Worm (Caenorhabditis elegans) whole organism, L4 larva: ENCODE results near the gene madf-5.

Experiments
- F49E8.2 ChIP-seq: sonication (generic microtip); optimal IDR thresholded peaks from 2 replicates; lab custom pipeline; 2016; ENCODE audit warnings: missing compliant biosample characterization, mild to moderate bottlenecking, missing genetic modification characterization, borderline replicate concordance
- R02D3.7 ChIP-seq: fragments of 150-350 bp; sonication (generic microtip); optimal IDR thresholded peaks from 3 replicates; lab custom pipeline; 2014; ENCODE audit warnings: missing biosample characterization, missing genetic modification characterization
- T26A8.4 ChIP-seq: fragments of 200-800 bp; sonication (Bioruptor generic); IDR thresholded peaks from 2 replicates; pipeline ENCODE4 v1.3.6; 2022; ENCODE audit warnings: missing genetic modification characterization, missing compliant biosample characterization
- Y105C5A.15 ChIP-seq: fragments of 200-800 bp; sonication (Bioruptor generic); IDR thresholded peaks from 2 replicates; pipeline ENCODE4 v1.3.6; 2022; ENCODE audit warnings: missing genetic modification characterization, missing compliant biosample characterization
- Y75B8A.6 ChIP-seq: fragments of 200-800 bp; sonication (Bioruptor generic); IDR thresholded peaks from 2 replicates; pipeline ENCODE4 v1.3.6; 2022; ENCODE audit warnings: missing genetic modification reagents, missing genetic modification characterization, missing compliant biosample characterization
- arid-1 ChIP-seq: fragments of 200-800 bp; sonication (Bioruptor generic); conservative IDR thresholded peaks from 2 replicates; pipeline ENCODE4 v1.3.6; 2022; ENCODE audit warnings: missing genetic modification reagents, missing genetic modification characterization, missing compliant biosample characterization
- attf-4 ChIP-seq: sonication (generic microtip); optimal IDR thresholded peaks from 3 replicates; lab custom pipeline; 2017; ENCODE audit warnings: missing biosample characterization, missing genetic modification characterization
- ceh-28 ChIP-seq: fragments of 150-350 bp; optimal IDR thresholded peaks from 2 replicates; lab custom pipeline; 2014; ENCODE audit warnings: missing biosample characterization, missing genetic modification reagents, missing genetic modification characterization
- ceh-32 ChIP-seq: sonication (generic microtip); optimal IDR thresholded peaks from 2 replicates; lab custom pipeline; 2016; ENCODE audit warnings: mild to moderate bottlenecking, missing genetic modification characterization, missing compliant biosample characterization; ENCODE audit not compliant: poor library complexity
- ceh-62 ChIP-seq: sonication (generic microtip); optimal IDR thresholded peaks from 2 replicates; lab custom pipeline; 2017; ENCODE audit warnings: missing biosample characterization, missing genetic modification characterization
- cey-2 ChIP-seq: sonication (generic microtip); optimal IDR thresholded peaks from 3 replicates; lab custom pipeline; 2017; ENCODE audit warnings: missing genetic modification characterization, mild to moderate bottlenecking, missing compliant biosample characterization, antibody characterized with exemption, borderline replicate concordance; ENCODE audit not compliant: insufficient read depth
- daf-12 ChIP-seq: fragments of 150-350 bp; optimal IDR thresholded peaks from 2 replicates; lab custom pipeline; 2014; ENCODE audit warnings: missing biosample characterization, missing genetic modification reagents, missing genetic modification characterization
- dmd-6 ChIP-seq: fragments of 200-800 bp; sonication (Bioruptor generic); IDR thresholded peaks from 2 replicates; pipeline ENCODE4 v1.3.6; 2022; ENCODE audit warnings: missing genetic modification reagents, missing genetic modification characterization, missing compliant biosample characterization
- egl-27 ChIP-seq: sonication (generic microtip); optimal IDR thresholded peaks from 3 replicates; lab custom pipeline; 2017; ENCODE audit warnings: missing biosample characterization, missing genetic modification reagents, missing genetic modification characterization
- egl-43 ChIP-seq: fragments of 200-800 bp; sonication (Bioruptor generic); IDR thresholded peaks from 2 replicates; pipeline ENCODE4 v1.3.6; 2022; ENCODE audit warnings: missing genetic modification reagents, missing genetic modification characterization, missing compliant biosample characterization
- hlh-11 ChIP-seq: fragments of 200-800 bp; sonication (Bioruptor generic); optimal IDR thresholded peaks from 2 replicates; lab custom pipeline; 2018; ENCODE audit warnings: mild to moderate bottlenecking, missing genetic modification characterization, missing compliant biosample characterization
- hlh-30 ChIP-seq: sonication (generic microtip); optimal IDR thresholded peaks from 2 replicates; lab custom pipeline; 2017; ENCODE audit warnings: antibody characterized with exemption, mild to moderate bottlenecking, missing genetic modification characterization, missing compliant biosample characterization; ENCODE audit not compliant: insufficient read depth
- hmg-1.1 ChIP-seq: fragments of 200-800 bp; sonication (Bioruptor generic); IDR thresholded peaks from 2 replicates; pipeline ENCODE4 v1.3.6; 2022; ENCODE audit warnings: missing genetic modification reagents, missing genetic modification characterization, missing compliant biosample characterization
- jun-1 ChIP-seq: fragments of 150-350 bp; optimal IDR thresholded peaks from 2 replicates; lab custom pipeline; 2014; ENCODE audit warnings: missing biosample characterization, missing genetic modification reagents, missing genetic modification characterization
- lim-7 ChIP-seq: fragments of 200-800 bp; sonication (Bioruptor generic); IDR thresholded peaks from 2 replicates; pipeline ENCODE4 v1.3.6; 2022; ENCODE audit warnings: missing genetic modification characterization, missing compliant biosample characterization
- lin-1 ChIP-seq: fragments of 200-800 bp; sonication (Bioruptor generic); IDR thresholded peaks from 2 replicates; pipeline ENCODE4 v1.3.6; 2022; ENCODE audit warnings: missing genetic modification reagents, missing genetic modification characterization, missing compliant biosample characterization
- lin-38 ChIP-seq: fragments of 200-800 bp; sonication (Bioruptor generic); IDR thresholded peaks from 2 replicates; pipeline ENCODE4 v1.3.6; 2022; ENCODE audit warnings: missing genetic modification reagents, missing genetic modification characterization, missing compliant biosample characterization
- lir-3 ChIP-seq: sonication (generic microtip); optimal IDR thresholded peaks from 2 replicates; lab custom pipeline; 2016; ENCODE audit warnings: mild to moderate bottlenecking, missing genetic modification characterization, missing compliant biosample characterization
- lsy-2 ChIP-seq, 2 experiments: fragments of 150-350 bp in 1 of 2; sonication (generic microtip) in 1 of 2; optimal IDR thresholded peaks; 2 replicates each; lab custom pipeline; 2014 to 2017; ENCODE audit warnings: missing biosample characterization in 2 of 2, missing genetic modification characterization in 2 of 2
- mdl-1 ChIP-seq, 2 experiments: fragments of 150-350 bp in 1 of 2; sonication (generic microtip) in 1 of 2; optimal IDR thresholded peaks; 2 replicates each; lab custom pipeline; 2014 to 2017; ENCODE audit warnings: missing biosample characterization in 2 of 2, missing genetic modification characterization in 2 of 2
- mdt-29 ChIP-seq: fragments of 200-800 bp; sonication (Bioruptor generic); IDR thresholded peaks from 2 replicates; pipeline ENCODE4 v1.3.6; 2022; ENCODE audit warnings: missing genetic modification reagents, missing genetic modification characterization, missing compliant biosample characterization
- mep-1 ChIP-seq: fragments of 150-350 bp; sonication (generic microtip); optimal IDR thresholded peaks from 3 replicates; lab custom pipeline; 2014; ENCODE audit warnings: missing biosample characterization, missing genetic modification characterization
- mxl-2 ChIP-seq: fragments of 200-800 bp; sonication (Bioruptor generic); conservative IDR thresholded peaks from 2 replicates; pipeline ENCODE4 v1.3.6; 2022; ENCODE audit warnings: missing genetic modification reagents, missing genetic modification characterization, missing compliant biosample characterization
- mxl-3 ChIP-seq: fragments of 200-800 bp; sonication (Bioruptor generic); optimal IDR thresholded peaks from 2 replicates; lab custom pipeline; 2018; ENCODE audit warnings: mild to moderate bottlenecking, missing genetic modification characterization, missing compliant biosample characterization
- nhr-102 ChIP-seq: sonication (generic microtip); optimal IDR thresholded peaks from 2 replicates; lab custom pipeline; 2016; ENCODE audit warnings: mild to moderate bottlenecking, missing genetic modification characterization, moderate library complexity, missing compliant biosample characterization
- nhr-237 ChIP-seq: sonication (generic microtip); optimal IDR thresholded peaks from 2 replicates; lab custom pipeline; 2017; ENCODE audit warnings: missing biosample characterization, missing genetic modification characterization
- nhr-28 ChIP-seq: fragments of 150-350 bp; optimal IDR thresholded peaks from 2 replicates; lab custom pipeline; 2014; ENCODE audit warnings: missing biosample characterization, missing genetic modification characterization
- nhr-77 ChIP-seq: fragments of 150-350 bp; optimal IDR thresholded peaks from 2 replicates; lab custom pipeline; 2014; ENCODE audit warnings: missing biosample characterization, missing genetic modification characterization
- pqm-1 ChIP-seq: sonication (generic microtip); optimal IDR thresholded peaks from 2 replicates; lab custom pipeline; 2017; ENCODE audit warnings: missing biosample characterization, missing genetic modification characterization
- rbr-2 ChIP-seq: sonication (generic microtip); optimal IDR thresholded peaks from 2 replicates; lab custom pipeline; 2016; ENCODE audit warnings: missing genotype, missing genetic modification characterization, missing compliant biosample characterization
- saeg-2 ChIP-seq: fragments of 200-800 bp; sonication (Bioruptor generic); IDR thresholded peaks from 2 replicates; pipeline ENCODE4 v1.3.6; 2022; ENCODE audit warnings: missing genetic modification reagents, missing genetic modification characterization, missing compliant biosample characterization
- sdz-12 ChIP-seq: fragments of 200-800 bp; sonication (Bioruptor generic); optimal IDR thresholded peaks from 2 replicates; lab custom pipeline; 2018; ENCODE audit warnings: mild to moderate bottlenecking, missing genetic modification characterization, missing compliant biosample characterization
- snpc-1.2 ChIP-seq: fragments of 200-800 bp; sonication (Bioruptor generic); IDR thresholded peaks from 2 replicates; pipeline ENCODE4 v1.3.6; 2022; ENCODE audit warnings: missing genetic modification reagents, missing genetic modification characterization, missing compliant biosample characterization
- snpc-4 ChIP-seq: fragments of 150-350 bp; optimal IDR thresholded peaks from 2 replicates; lab custom pipeline; 2014; ENCODE audit warnings: missing biosample characterization, missing genetic modification characterization
- unc-39 ChIP-seq: sonication (generic microtip); optimal IDR thresholded peaks from 2 replicates; lab custom pipeline; 2017; ENCODE audit warnings: missing biosample characterization, missing genetic modification characterization
- unc-62 ChIP-seq, 3 experiments: fragments of 150-350 bp in 1 of 3; sonication (generic microtip); optimal IDR thresholded peaks in 2 of 3; peaks in 1 of 3; 1 replicate in 1 of 3; 2 replicates in 2 of 3; lab custom pipeline; 2014 to 2017; ENCODE audit warnings: missing biosample characterization in 3 of 3, missing genetic modification characterization in 3 of 3, missing genetic modification reagents in 3 of 3, missing genotype in 1 of 3
- zag-1 ChIP-seq: fragments of 150-350 bp; optimal IDR thresholded peaks from 2 replicates; lab custom pipeline; 2014; ENCODE audit warnings: missing biosample characterization, missing genetic modification characterization
- ztf-7 ChIP-seq: fragments of 150-350 bp; optimal IDR thresholded peaks from 2 replicates; lab custom pipeline; 2014; ENCODE audit warnings: missing biosample characterization, missing genetic modification characterization

Gene madf-5

ce11 chrII:14599933-14600630, 26.7 kb downstream of the madf-5 start (continued):
- TF ChIP-seq unc-39, result no peak
- no peak for TF ChIP-seq lim-7 (GFP tag; lab: Robert Waterston, UW)
- TF ChIP-seq unc-62 (GFP tag; optimal IDR thresholded peaks at IDR 0.05 in 1 of 2; lab: Kevin White, UChicago), result no peak
- no peak for TF ChIP-seq unc-62 (tag; optimal IDR thresholded peaks at IDR 0.05; lab: Kevin White, UChicago)
- peak; percentile 28 for TF ChIP-seq mxl-3 (GFP tag; lab: Kevin White, UChicago)
- TF ChIP-seq mep-1, result peak; percentile 14
- TF ChIP-seq lir-3 (tag; lab: Kevin White, UChicago), result no peak
- TF ChIP-seq lin-38, result no peak
- no peak for TF ChIP-seq egl-27 (tag; lab: Kevin White, UChicago)
- TF ChIP-seq lsy-2 (tag; optimal IDR thresholded peaks at IDR 0.05; lab: Kevin White, UChicago), result peak in 1 of 2 experiments; percentile 33
- TF ChIP-seq pqm-1 (tag; lab: Kevin White, UChicago), result peak; percentile 61
- peak; percentile 85 for TF ChIP-seq nhr-28 (tag; lab: Kevin White, UChicago)
- no peak for TF ChIP-seq Y75B8A.6
- no peak for TF ChIP-seq F49E8.2 (tag; lab: Kevin White, UChicago)
- TF ChIP-seq nhr-77 (tag; lab: Kevin White, UChicago), result peak; percentile 87
- TF ChIP-seq mdt-29 (GFP tag; lab: Robert Waterston, UW), result no peak
- no peak for TF ChIP-seq sdz-12 (GFP tag; lab: Kevin White, UChicago)
- no peak for TF ChIP-seq ceh-62 (tag; lab: Kevin White, UChicago)
- no peak for TF ChIP-seq Y105C5A.15 (GFP tag; lab: Robert Waterston, UW)
- no peak for TF ChIP-seq ceh-32 (tag; lab: Kevin White, UChicago)
- no peak for TF ChIP-seq mxl-2 (GFP tag; lab: Robert Waterston, UW)
- no peak for TF ChIP-seq hmg-1.1 (GFP tag; lab: Robert Waterston, UW)
- no peak for TF ChIP-seq cey-2 (tag; lab: Kevin White, UChicago)
- peak; percentile 32 for TF ChIP-seq hlh-30 (tag; lab: Kevin White, UChicago)
- TF ChIP-seq R02D3.7 (tag; lab: Kevin White, UChicago), result no peak
- no peak for TF ChIP-seq rbr-2 (tag; lab: Kevin White, UChicago)
- TF ChIP-seq hlh-11 (tag; lab: Kevin White, UChicago), result peak; percentile 34
- TF ChIP-seq daf-12, result no peak
- TF ChIP-seq nhr-237 (tag; lab: Kevin White, UChicago), result no peak
- peak; percentile 40 for TF ChIP-seq dmd-6 (GFP tag; lab: Robert Waterston, UW)
- no peak for TF ChIP-seq zag-1
- TF ChIP-seq saeg-2 (GFP tag; lab: Robert Waterston, UW), result 0 out of 2 replicates have a peak, but pooled peaks have one; percentile 57
- 0 out of 2 replicates have a peak, but pooled peaks have one; percentile 22 for TF ChIP-seq lin-1 (GFP tag; lab: Robert Waterston, UW)
- TF ChIP-seq T26A8.4 (GFP tag; lab: Robert Waterston, UW), result no peak
- no peak for TF ChIP-seq snpc-4 (tag; lab: Kevin White, UChicago)
- no peak for TF ChIP-seq nhr-102 (tag; lab: Kevin White, UChicago)
- no peak for TF ChIP-seq egl-43
- TF ChIP-seq arid-1 (GFP tag; lab: Robert Waterston, UW), result no peak
- TF ChIP-seq ztf-7 (tag; lab: Kevin White, UChicago), result no peak
- no peak for TF ChIP-seq snpc-1.2 (GFP tag; lab: Robert Waterston, UW)
- no peak for TF ChIP-seq attf-4 (tag; lab: Kevin White, UChicago)
- TF ChIP-seq jun-1 (tag; lab: Kevin White, UChicago), result no peak
- TF ChIP-seq mdl-1 (tag; optimal IDR thresholded peaks at IDR 0.05; lab: Kevin White, UChicago), result peak in 1 of 2 experiments; percentile 66
- no peak for TF ChIP-seq ceh-28 (tag; lab: Kevin White, UChicago)
